Worm (Caenorhabditis elegans) whole organism, L4 larva: ENCODE results near the gene Y49F6C.6.

ENCODE experiments used
- Y105C5A.15 ChIP-seq: fragments of 200-800 bp; sonication (Bioruptor generic); IDR thresholded peaks from 2 replicates; pipeline ENCODE4 v1.3.6; 2022; ENCODE audit warnings: missing genetic modification characterization, missing compliant biosample characterization
- ama-1 ChIP-seq: fragments of 150-350 bp; optimal IDR thresholded peaks from 2 replicates; lab custom pipeline; 2014; ENCODE audit warnings: inconsistent platforms, mixed read lengths
- ceh-82 ChIP-seq: sonication (generic microtip); optimal IDR thresholded peaks from 2 replicates; lab custom pipeline; 2017; ENCODE audit warnings: missing biosample characterization, missing genetic modification characterization
- ces-1 ChIP-seq: fragments of 150-350 bp; sonication (generic microtip); optimal IDR thresholded peaks from 4 replicates; lab custom pipeline; 2014; ENCODE audit warnings: missing biosample characterization, missing genetic modification reagents, missing genetic modification characterization
- dpl-1 ChIP-seq: fragments of 150-350 bp; optimal IDR thresholded peaks from 2 replicates; lab custom pipeline; 2014; ENCODE audit warnings: missing biosample characterization, missing genetic modification reagents, missing genetic modification characterization
- fos-1 ChIP-seq: fragments of 150-350 bp; optimal IDR thresholded peaks from 2 replicates; lab custom pipeline; 2014; ENCODE audit warnings: missing biosample characterization, missing genetic modification characterization
- hlh-30 ChIP-seq: sonication (generic microtip); optimal IDR thresholded peaks from 2 replicates; lab custom pipeline; 2017; ENCODE audit warnings: antibody characterized with exemption, mild to moderate bottlenecking, missing genetic modification characterization, missing compliant biosample characterization; ENCODE audit not compliant: insufficient read depth
- lin-38 ChIP-seq: fragments of 200-800 bp; sonication (Bioruptor generic); IDR thresholded peaks from 2 replicates; pipeline ENCODE4 v1.3.6; 2022; ENCODE audit warnings: missing genetic modification reagents, missing genetic modification characterization, missing compliant biosample characterization
- nhr-28 ChIP-seq: fragments of 150-350 bp; optimal IDR thresholded peaks from 2 replicates; lab custom pipeline; 2014; ENCODE audit warnings: missing biosample characterization, missing genetic modification characterization
- zag-1 ChIP-seq: fragments of 150-350 bp; optimal IDR thresholded peaks from 2 replicates; lab custom pipeline; 2014; ENCODE audit warnings: missing biosample characterization, missing genetic modification characterization

DNA sequence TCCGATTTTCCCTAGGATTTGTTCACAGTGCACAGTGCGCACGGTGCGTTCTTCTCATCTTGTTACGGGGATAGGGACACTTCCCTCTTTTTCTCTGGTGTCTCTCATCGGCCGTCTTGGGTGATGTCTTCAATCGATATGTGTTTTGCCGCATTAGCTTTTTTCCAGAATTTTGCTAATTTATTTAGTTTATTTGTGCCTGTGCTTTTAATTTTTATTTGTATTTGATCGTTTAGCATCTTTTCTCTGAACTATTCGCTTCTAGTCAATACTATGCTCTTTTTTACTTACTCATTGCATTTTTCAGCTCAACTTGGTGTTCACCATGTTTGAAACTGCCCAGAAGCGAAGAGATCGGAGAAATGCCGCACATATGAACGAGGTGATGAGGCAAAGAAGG, 26.7 kb downstream of the Y49F6C.6 start, which contains the start of gene F14D2.5:
- TF ChIP-seq fos-1 (tag; lab: Kevin White, UChicago) (no peak), zag-1 (no peak), ceh-82 (tag; lab: Kevin White, UChicago) (no peak), ces-1 (GFP tag; lab: Kevin White, UChicago) (no peak), Y105C5A.15 (GFP tag; lab: Robert Waterston, UW) (no peak), dpl-1 (no peak), ama-1 (lab: Kevin White, UChicago) (no peak), lin-38 (GFP tag; lab: Robert Waterston, UW) (no peak), nhr-28 (tag; lab: Kevin White, UChicago) (no peak), hlh-30 (no peak)
